Worm (Caenorhabditis elegans) whole organism, L4 larva: ENCODE data around the gene Y51H4A.8.

Experiments used
- ama-1 ChIP-seq: fragments of 150-350 bp; optimal IDR thresholded peaks from 2 replicates; lab custom pipeline; 2014; ENCODE audit warnings: inconsistent platforms, mixed read lengths
- ceh-28 ChIP-seq: fragments of 150-350 bp; optimal IDR thresholded peaks from 2 replicates; lab custom pipeline; 2014; ENCODE audit warnings: missing biosample characterization, missing genetic modification reagents, missing genetic modification characterization
- daf-12 ChIP-seq: fragments of 150-350 bp; optimal IDR thresholded peaks from 2 replicates; lab custom pipeline; 2014; ENCODE audit warnings: missing biosample characterization, missing genetic modification reagents, missing genetic modification characterization
- dmd-8 ChIP-seq: fragments of 200-800 bp; sonication (Bioruptor generic); IDR thresholded peaks from 2 replicates; pipeline ENCODE4 v1.3.6; 2022; ENCODE audit warnings: missing genetic modification characterization, missing compliant biosample characterization
- lir-3 ChIP-seq: sonication (generic microtip); optimal IDR thresholded peaks from 2 replicates; lab custom pipeline; 2016; ENCODE audit warnings: mild to moderate bottlenecking, missing genetic modification characterization, missing compliant biosample characterization
- lsy-2 ChIP-seq, 2 experiments: fragments of 150-350 bp in 1 of 2; sonication (generic microtip) in 1 of 2; optimal IDR thresholded peaks; 2 replicates each; lab custom pipeline; 2014 to 2017; ENCODE audit warnings: missing biosample characterization in 2 of 2, missing genetic modification characterization in 2 of 2
- nhr-237 ChIP-seq: sonication (generic microtip); optimal IDR thresholded peaks from 2 replicates; lab custom pipeline; 2017; ENCODE audit warnings: missing biosample characterization, missing genetic modification characterization
- nhr-6 ChIP-seq: fragments of 150-350 bp; optimal IDR thresholded peaks from 2 replicates; lab custom pipeline; 2014; ENCODE audit warnings: missing biosample characterization, missing genetic modification characterization
- snpc-4 ChIP-seq: fragments of 150-350 bp; optimal IDR thresholded peaks from 2 replicates; lab custom pipeline; 2014; ENCODE audit warnings: missing biosample characterization, missing genetic modification characterization
- tag-97 ChIP-seq: fragments of 200-800 bp; sonication (Bioruptor generic); IDR thresholded peaks from 2 replicates; pipeline ENCODE4 v1.3.6; 2022; ENCODE audit warnings: missing genetic modification characterization, missing compliant biosample characterization
- unc-130 ChIP-seq: sonication (generic microtip); optimal IDR thresholded peaks from 2 replicates; lab custom pipeline; 2016; ENCODE audit warnings: missing genetic modification reagents, missing genetic modification characterization, missing compliant biosample characterization
- unc-62 ChIP-seq, 3 experiments: fragments of 150-350 bp in 1 of 3; sonication (generic microtip); optimal IDR thresholded peaks in 2 of 3; peaks in 1 of 3; 1 replicate in 1 of 3; 2 replicates in 2 of 3; lab custom pipeline; 2014 to 2017; ENCODE audit warnings: missing biosample characterization in 3 of 3, missing genetic modification characterization in 3 of 3, missing genetic modification reagents in 3 of 3, missing genotype in 1 of 3

DNA sequence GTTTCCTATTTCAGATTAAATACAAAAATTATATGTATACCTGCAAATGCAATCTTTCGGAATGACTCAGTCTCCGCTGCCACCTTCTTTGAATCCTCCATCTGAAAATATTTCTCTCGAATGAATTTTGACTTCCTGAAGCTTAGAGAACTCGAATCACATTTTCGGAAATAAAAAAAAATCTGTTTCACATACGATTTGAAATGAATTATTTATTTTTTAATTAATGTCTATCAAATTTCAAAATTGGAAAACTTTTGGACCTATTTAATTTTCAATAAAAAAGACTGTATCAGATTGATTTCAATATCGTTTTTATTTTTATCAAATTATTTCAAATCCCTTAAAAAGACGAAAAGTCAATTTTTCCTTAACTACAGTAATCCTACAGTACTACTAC, 24.3 kb upstream of the Y51H4A.8 start, which contains the start of gene col-137:
- TF ChIP-seq unc-130 (GFP tag; lab: Kevin White, UChicago): no peak
- no peak for TF ChIP-seq daf-12
- no peak for TF ChIP-seq lir-3 (tag; lab: Kevin White, UChicago)
- TF ChIP-seq nhr-237 (tag; lab: Kevin White, UChicago): no peak
- no peak for TF ChIP-seq tag-97 (GFP tag; lab: Robert Waterston, UW)
- no peak for TF ChIP-seq ama-1 (lab: Kevin White, UChicago)
- TF ChIP-seq snpc-4 (tag; lab: Kevin White, UChicago): no peak
- no peak for TF ChIP-seq lsy-2 (tag; optimal IDR thresholded peaks at IDR 0.05; lab: Kevin White, UChicago)
- no peak for TF ChIP-seq dmd-8 (GFP tag; lab: Robert Waterston, UW)
- TF ChIP-seq unc-62 (GFP tag; optimal IDR thresholded peaks at IDR 0.05 in 1 of 2; lab: Kevin White, UChicago): no peak
- no peak for TF ChIP-seq unc-62 (tag; optimal IDR thresholded peaks at IDR 0.05; lab: Kevin White, UChicago)
- no peak for TF ChIP-seq nhr-6 (tag; lab: Kevin White, UChicago)
- no peak for TF ChIP-seq ceh-28 (tag; lab: Kevin White, UChicago)
